Worm (Caenorhabditis elegans) whole organism, late embryonic: Measurements from ENCODE around the gene nuo-3.
A peak's percentile ranks its signal among the peaks of the same experiment; 100 is the strongest.

ENCODE experiments used
- C08G9.2 ChIP-seq: sonication (generic microtip); optimal IDR thresholded peaks from 2 replicates; lab custom pipeline; 2016; ENCODE audit warnings: mild to moderate bottlenecking, missing genetic modification characterization, moderate library complexity, missing compliant biosample characterization
- C38D4.7 ChIP-seq: fragments of 200-800 bp; sonication (Bioruptor generic); optimal IDR thresholded peaks from 2 replicates; lab custom pipeline; 2018; ENCODE audit warnings: mild to moderate bottlenecking, missing genetic modification characterization, moderate library complexity, missing compliant biosample characterization
- F13H6.1 ChIP-seq: sonication (generic microtip); optimal IDR thresholded peaks from 2 replicates; lab custom pipeline; 2016; ENCODE audit warnings: missing genetic modification characterization, missing compliant biosample characterization
- K09A11.1 ChIP-seq: sonication (generic microtip); optimal IDR thresholded peaks from 2 replicates; lab custom pipeline; 2017; ENCODE audit warnings: antibody characterized with exemption, mild to moderate bottlenecking, missing genetic modification characterization, missing compliant biosample characterization; ENCODE audit not compliant: insufficient read depth
- ceh-14 ChIP-seq: sonication (generic microtip); optimal IDR thresholded peaks from 2 replicates; lab custom pipeline; 2016; ENCODE audit warnings: missing genotype, missing genetic modification characterization, missing compliant biosample characterization
- ceh-18 ChIP-seq: sonication (generic microtip); optimal IDR thresholded peaks from 2 replicates; lab custom pipeline; 2016; ENCODE audit warnings: missing genetic modification characterization, missing compliant biosample characterization
- ceh-2 ChIP-seq: sonication (generic microtip); optimal IDR thresholded peaks from 2 replicates; lab custom pipeline; 2016; ENCODE audit warnings: missing genotype, missing genetic modification characterization, missing compliant biosample characterization
- ceh-22 ChIP-seq: sonication (generic microtip); optimal IDR thresholded peaks from 2 replicates; lab custom pipeline; 2017; ENCODE audit warnings: missing biosample characterization, missing genetic modification characterization
- ceh-24 ChIP-seq: sonication (generic microtip); optimal IDR thresholded peaks from 2 replicates; lab custom pipeline; 2016; ENCODE audit warnings: mild to moderate bottlenecking, missing genetic modification characterization, missing compliant biosample characterization
- ceh-30 ChIP-seq: fragments of 150-350 bp; optimal IDR thresholded peaks from 2 replicates; lab custom pipeline; 2014; ENCODE audit warnings: missing biosample characterization, missing genetic modification characterization
- ceh-31 ChIP-seq: sonication (generic microtip); optimal IDR thresholded peaks from 2 replicates; lab custom pipeline; 2016; ENCODE audit warnings: missing genetic modification characterization, missing compliant biosample characterization
- ceh-34 ChIP-seq: sonication (generic microtip); optimal IDR thresholded peaks from 2 replicates; lab custom pipeline; 2016; ENCODE audit warnings: mild to moderate bottlenecking, missing genetic modification characterization, missing compliant biosample characterization
- ceh-48 ChIP-seq: sonication (generic microtip); optimal IDR thresholded peaks from 2 replicates; lab custom pipeline; 2016; ENCODE audit warnings: missing genetic modification characterization, inconsistent platforms, missing compliant biosample characterization
- ceh-9 ChIP-seq: sonication (generic microtip); optimal IDR thresholded peaks from 2 replicates; lab custom pipeline; 2016; ENCODE audit warnings: mild to moderate bottlenecking, missing genetic modification characterization, inconsistent platforms, missing compliant biosample characterization
- dve-1 ChIP-seq: sonication (generic microtip); optimal IDR thresholded peaks from 2 replicates; lab custom pipeline; 2017; ENCODE audit warnings: antibody characterized with exemption, mild to moderate bottlenecking, missing genetic modification characterization, missing compliant biosample characterization
- elt-2 ChIP-seq: sonication (generic microtip); optimal IDR thresholded peaks from 2 replicates; lab custom pipeline; 2016; ENCODE audit warnings: missing genetic modification reagents, missing genetic modification characterization, missing compliant biosample characterization
- elt-4 ChIP-seq: sonication (generic microtip); optimal IDR thresholded peaks from 2 replicates; lab custom pipeline; 2016; ENCODE audit warnings: missing genetic modification characterization, missing compliant biosample characterization
- eyg-1 ChIP-seq: sonication (generic microtip); optimal IDR thresholded peaks from 2 replicates; lab custom pipeline; 2016; ENCODE audit warnings: missing genotype, missing genetic modification characterization, missing compliant biosample characterization
- fax-1 ChIP-seq: sonication (generic microtip); optimal IDR thresholded peaks from 2 replicates; lab custom pipeline; 2016; ENCODE audit warnings: missing genotype, missing genetic modification characterization, missing compliant biosample characterization
- fkh-10 ChIP-seq: fragments of 150-350 bp; optimal IDR thresholded peaks from 2 replicates; lab custom pipeline; 2014; ENCODE audit warnings: missing biosample characterization, missing genetic modification reagents, missing genetic modification characterization
- gmeb-2 ChIP-seq: sonication (generic microtip); optimal IDR thresholded peaks from 2 replicates; lab custom pipeline; 2016; ENCODE audit warnings: missing genetic modification characterization, inconsistent platforms, missing compliant biosample characterization
- hlh-13 ChIP-seq: fragments of 200-800 bp; sonication (Bioruptor generic); optimal IDR thresholded peaks from 2 replicates; lab custom pipeline; 2018; ENCODE audit warnings: mild to moderate bottlenecking, missing genetic modification characterization, missing compliant biosample characterization
- hlh-30 ChIP-seq: sonication (generic microtip); optimal IDR thresholded peaks from 2 replicates; lab custom pipeline; 2017; ENCODE audit warnings: antibody characterized with exemption, missing genetic modification characterization, missing compliant biosample characterization; ENCODE audit not compliant: insufficient read depth
- hlh-8 ChIP-seq: sonication (generic microtip); optimal IDR thresholded peaks from 2 replicates; lab custom pipeline; 2016; ENCODE audit warnings: missing genotype, missing genetic modification characterization, missing compliant biosample characterization
- lim-6 ChIP-seq: sonication (generic microtip); optimal IDR thresholded peaks from 2 replicates; lab custom pipeline; 2016; ENCODE audit warnings: missing genetic modification characterization, missing compliant biosample characterization
- lin-11 ChIP-seq: fragments of 200-800 bp; sonication (Bioruptor generic); optimal IDR thresholded peaks from 2 replicates; lab custom pipeline; 2018; ENCODE audit warnings: mild to moderate bottlenecking, missing genetic modification characterization, missing compliant biosample characterization
- madf-2 ChIP-seq: sonication (generic microtip); optimal IDR thresholded peaks from 2 replicates; lab custom pipeline; 2017; ENCODE audit warnings: missing genetic modification characterization, missing compliant biosample characterization
- nfya-1 ChIP-seq: sonication (generic microtip); optimal IDR thresholded peaks from 2 replicates; lab custom pipeline; 2017; ENCODE audit warnings: missing genetic modification characterization, mild to moderate bottlenecking, missing compliant biosample characterization, antibody characterized with exemption, moderate library complexity
- nhr-11 ChIP-seq: fragments of 150-350 bp; optimal IDR thresholded peaks from 2 replicates; lab custom pipeline; 2014; ENCODE audit warnings: missing biosample characterization, missing genetic modification characterization
- nhr-232 ChIP-seq: sonication (generic microtip); optimal IDR thresholded peaks from 2 replicates; lab custom pipeline; 2016; ENCODE audit warnings: missing genetic modification characterization, missing compliant biosample characterization
- npax-4 ChIP-seq: sonication (generic microtip); optimal IDR thresholded peaks from 2 replicates; lab custom pipeline; 2016; ENCODE audit warnings: missing genetic modification characterization, missing compliant biosample characterization
- odd-2 ChIP-seq: sonication (generic microtip); optimal IDR thresholded peaks from 2 replicates; lab custom pipeline; 2017; ENCODE audit warnings: antibody characterized with exemption, mild to moderate bottlenecking, missing genetic modification characterization, missing compliant biosample characterization
- pag-3 ChIP-seq: sonication (generic microtip); optimal IDR thresholded peaks from 2 replicates; lab custom pipeline; 2016; ENCODE audit warnings: missing compliant biosample characterization, missing genetic modification characterization, borderline replicate concordance
- pax-1 ChIP-seq: fragments of 150-350 bp; optimal IDR thresholded peaks from 2 replicates; lab custom pipeline; 2014; ENCODE audit warnings: missing biosample characterization, missing genetic modification characterization
- pha-2 ChIP-seq: sonication (generic microtip); optimal IDR thresholded peaks from 2 replicates; lab custom pipeline; 2017; ENCODE audit warnings: mild to moderate bottlenecking, missing genetic modification characterization, missing compliant biosample characterization
- pha-4 ChIP-seq: fragments of 150-350 bp; optimal IDR thresholded peaks from 2 replicates; lab custom pipeline; 2018; ENCODE audit warnings: missing biosample characterization, missing genetic modification reagents, missing genetic modification characterization
- pros-1 ChIP-seq: fragments of 150-350 bp; optimal IDR thresholded peaks from 2 replicates; lab custom pipeline; 2014; ENCODE audit warnings: missing biosample characterization, missing genetic modification reagents, missing genetic modification characterization
- rnt-1 ChIP-seq: sonication (generic microtip); optimal IDR thresholded peaks from 2 replicates; lab custom pipeline; 2016; ENCODE audit warnings: missing genetic modification characterization, missing compliant biosample characterization
- sox-2 ChIP-seq: fragments of 200-800 bp; sonication (Bioruptor generic); IDR thresholded peaks from 2 replicates; pipeline ENCODE4 v1.3.6; 2022; ENCODE audit warnings: missing genetic modification reagents, missing genetic modification characterization, missing compliant biosample characterization
- tbx-2 ChIP-seq: sonication (generic microtip); optimal IDR thresholded peaks from 2 replicates; lab custom pipeline; 2016; ENCODE audit warnings: missing genetic modification characterization, missing compliant biosample characterization
- tbx-7 ChIP-seq: sonication (generic microtip); optimal IDR thresholded peaks from 2 replicates; lab custom pipeline; 2016; ENCODE audit warnings: missing genotype, missing genetic modification characterization, missing compliant biosample characterization
- unc-3 ChIP-seq, 2 experiments: fragments of 200-800 bp in 1 of 2; sonication (Bioruptor generic) in 1 of 2; sonication (generic microtip) in 1 of 2; conservative IDR thresholded peaks in 1 of 2; optimal IDR thresholded peaks in 1 of 2; 2 replicates each; pipeline versions ENCODE4 v1.3.6 to Lab custom; 2016 to 2022; ENCODE audit warnings: missing compliant biosample characterization in 2 of 2, missing genetic modification characterization in 2 of 2, missing genetic modification reagents in 1 of 2
- unc-42 ChIP-seq: sonication (generic microtip); optimal IDR thresholded peaks from 2 replicates; lab custom pipeline; 2016; ENCODE audit warnings: missing genotype, missing genetic modification characterization, missing compliant biosample characterization
- unc-55 ChIP-seq: sonication (generic microtip); optimal IDR thresholded peaks from 2 replicates; lab custom pipeline; 2017; ENCODE audit warnings: missing biosample characterization, missing genetic modification reagents, missing genetic modification characterization
- unc-86 ChIP-seq: sonication (generic microtip); optimal IDR thresholded peaks from 2 replicates; lab custom pipeline; 2016; ENCODE audit warnings: missing genetic modification characterization, missing compliant biosample characterization
- zip-5 ChIP-seq: sonication (generic microtip); optimal IDR thresholded peaks from 2 replicates; lab custom pipeline; 2016; ENCODE audit warnings: missing genetic modification characterization, missing compliant biosample characterization
- ztf-16 ChIP-seq: sonication (generic microtip); optimal IDR thresholded peaks from 2 replicates; lab custom pipeline; 2017; ENCODE audit warnings: missing genetic modification characterization, missing compliant biosample characterization

Gene nuo-3

DNA sequence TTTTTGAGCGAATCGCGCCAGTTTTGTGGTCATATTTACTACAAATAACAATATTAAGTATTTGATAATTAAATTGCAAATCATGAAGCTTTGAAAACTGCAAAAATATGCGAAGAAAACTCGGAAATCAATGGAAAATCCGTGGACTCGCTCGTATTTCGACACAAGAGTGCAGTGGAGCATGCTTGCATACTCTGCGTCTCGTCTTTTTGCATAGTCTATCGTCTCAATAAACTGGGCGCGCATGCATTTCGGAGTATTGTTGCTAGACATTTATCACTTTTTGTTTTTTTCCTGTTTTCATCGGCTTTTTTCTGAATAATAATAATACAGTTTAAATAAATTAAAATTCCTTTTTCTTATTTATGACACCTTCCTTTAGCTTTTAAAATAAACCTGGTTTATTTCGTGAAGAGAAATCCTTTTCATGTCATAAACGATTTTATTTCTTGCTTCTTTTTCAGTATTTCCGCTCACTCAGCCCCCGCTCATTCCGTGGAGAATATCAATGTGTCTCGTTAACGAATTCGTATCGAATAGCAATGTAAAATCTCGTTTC lies 29.6 kb downstream of the nuo-3 start, which contains the start of the genes mrps-7 and Y57G11C.3:
Gene mrps-7 (minus strand): TSS at position 38 of the 559 bp plus-strand sequence.
Gene Y57G11C.3 (plus strand): TSS at position 509 of the 559 bp plus-strand sequence.
- TF ChIP-seq C08G9.2 (tag; lab: Kevin White, UChicago) (no peak), elt-4 (tag; lab: Kevin White, UChicago) (no peak), lin-11 (tag; lab: Kevin White, UChicago) (no peak), odd-2 (tag; lab: Kevin White, UChicago) (no peak), lim-6 (tag; lab: Kevin White, UChicago) (no peak), rnt-1 (tag; lab: Kevin White, UChicago) (no peak), ceh-14 (tag; lab: Kevin White, UChicago) (no peak), pha-2 (tag; lab: Kevin White, UChicago) (no peak), hlh-13 (GFP tag; lab: Kevin White, UChicago) (no peak), ceh-24 (tag; lab: Kevin White, UChicago) (no peak), unc-86 (tag; lab: Kevin White, UChicago) (peak; percentile 6), tbx-2 (tag; lab: Kevin White, UChicago) (peak; percentile 55), unc-3 (GFP tag; conservative IDR thresholded peaks at IDR 0.05; lab: Robert Waterston, UW) (no peak), unc-3 (tag; optimal IDR thresholded peaks at IDR 0.05; lab: Kevin White, UChicago) (no peak), ceh-48 (tag; lab: Kevin White, UChicago) (peak; percentile 72), ceh-30 (tag; lab: Kevin White, UChicago) (peak; percentile 84), ceh-9 (tag; lab: Kevin White, UChicago) (no peak), eyg-1 (no peak), ztf-16 (tag; lab: Kevin White, UChicago) (peak; percentile 24), zip-5 (tag; lab: Kevin White, UChicago) (no peak), nhr-232 (tag; lab: Kevin White, UChicago) (no peak), hlh-8 (tag; lab: Kevin White, UChicago) (no peak), ceh-34 (tag; lab: Kevin White, UChicago) (peak; percentile 30), ceh-22 (no peak), pros-1 (tag; lab: Kevin White, UChicago) (peak; percentile 19), madf-2 (tag; lab: Kevin White, UChicago) (peak; percentile 15), elt-2 (tag; lab: Kevin White, UChicago) (peak; percentile 51), pag-3 (no peak), sox-2 (GFP tag; lab: Robert Waterston, UW) (no peak), pha-4 (tag; lab: Kevin White, UChicago) (no peak), pax-1 (tag; lab: Kevin White, UChicago) (peak; percentile 80), hlh-30 (tag; lab: Kevin White, UChicago) (peak; percentile 44), unc-42 (peak; percentile 49), fkh-10 (GFP tag; lab: Kevin White, UChicago) (no peak), K09A11.1 (tag; lab: Kevin White, UChicago) (no peak), F13H6.1 (tag; lab: Kevin White, UChicago) (no peak), nfya-1 (tag; lab: Kevin White, UChicago) (peak; percentile 80), dve-1 (tag; lab: Kevin White, UChicago) (peak; percentile 79), ceh-2 (tag; lab: Kevin White, UChicago) (no peak), ceh-18 (tag; lab: Kevin White, UChicago) (peak; percentile 54), gmeb-2 (tag; lab: Kevin White, UChicago) (no peak), unc-55 (GFP tag; lab: Kevin White, UChicago) (peak; percentile 81), npax-4 (tag; lab: Kevin White, UChicago) (no peak), tbx-7 (tag; lab: Kevin White, UChicago) (no peak), fax-1 (tag; lab: Kevin White, UChicago) (no peak), C38D4.7 (GFP tag; lab: Kevin White, UChicago) (no peak), nhr-11 (tag; lab: Kevin White, UChicago) (no peak), ceh-31 (tag; lab: Kevin White, UChicago) (peak; percentile 57)
- TF ChIP-seq, all 69 proteins: peak for 17
